Fruit fly (Drosophila melanogaster) whole organism, embryonic: Measurements from ENCODE around the gene sra.
A peak's percentile ranks its signal among the peaks of the same experiment; 100 is the strongest.

Source experiments
- CG12769 ChIP-seq: fragments of 200-800 bp; sonication (Bioruptor generic); optimal IDR thresholded peaks from 2 replicates; lab custom pipeline; 2019; ENCODE audit warnings: missing biosample characterization, mild to moderate bottlenecking, missing genetic modification characterization, moderate library complexity
- CG16813 ChIP-seq: fragments of 200-800 bp; sonication (Bioruptor generic); IDR thresholded peaks from 3 replicates; pipeline ENCODE4 v1.3.6; 2022; ENCODE audit warnings: missing biosample characterization, missing genetic modification characterization; ENCODE audit not compliant: partially characterized antibody
- CG2199 ChIP-seq: fragments of 200-800 bp; sonication (Bioruptor generic); IDR thresholded peaks from 3 replicates; pipeline ENCODE4 v1.3.6; 2022; ENCODE audit warnings: missing biosample characterization, missing genetic modification characterization
- CG34376 ChIP-seq: fragments of 200-800 bp; sonication (Bioruptor generic); optimal IDR thresholded peaks from 2 replicates; lab custom pipeline; 2018; ENCODE audit warnings: missing biosample characterization, mild to moderate bottlenecking, missing genetic modification characterization
- Drgx ChIP-seq: fragments of 200-800 bp; sonication (Bioruptor generic); IDR thresholded peaks from 2 replicates; pipeline ENCODE4 v1.3.6; 2022; ENCODE audit warnings: missing biosample characterization, missing genetic modification characterization
- chm ChIP-seq: fragments of 200-800 bp; sonication (Bioruptor generic); IDR thresholded peaks from 2 replicates; pipeline ENCODE4 v1.3.6; 2022; ENCODE audit warnings: missing biosample characterization, missing genetic modification characterization
- da ChIP-seq: fragments of 200-800 bp; sonication (Bioruptor generic); optimal IDR thresholded peaks from 2 replicates; lab custom pipeline; 2016; ENCODE audit warnings: missing biosample characterization, missing genetic modification characterization
- grn ChIP-seq: fragments of 200-800 bp; sonication (Bioruptor generic); optimal IDR thresholded peaks from 3 replicates; lab custom pipeline; 2017; ENCODE audit warnings: missing biosample characterization, missing genetic modification characterization
- pan ChIP-seq, 4 experiments: fragments of >200 bp in 3 of 4; fragments of 200-800 bp in 1 of 4; sonication (Bioruptor generic) in 1 of 4; optimal IDR thresholded peaks in 3 of 4; IDR thresholded peaks in 1 of 4; 2 replicates each; pipeline versions ENCODE4 v1.3.6 to Lab custom; 2017 to 2022; ENCODE audit warnings: missing biosample characterization in 2 of 4, missing genetic modification characterization in 2 of 4, mixed read lengths in 1 of 4
- psq ChIP-seq: fragments of 200-800 bp; sonication (Bioruptor generic); optimal IDR thresholded peaks from 2 replicates; lab custom pipeline; 2017; ENCODE audit warnings: missing biosample characterization, missing genetic modification characterization
- repo ChIP-seq: fragments of 200-800 bp; sonication (Bioruptor generic); optimal IDR thresholded peaks from 2 replicates; lab custom pipeline; 2016; ENCODE audit warnings: missing biosample characterization, missing genetic modification characterization

dm6 chr3R:16200497-16201019 is 13.8 kb downstream of the sra start:
- TF ChIP-seq da (GFP tag; lab: Kevin White, UChicago) (no peak), psq (no peak), CG2199 (GFP tag; lab: Robert Waterston, UW) (no peak), chm (GFP tag; lab: Robert Waterston, UW) (no peak), CG34376 (GFP tag; lab: Kevin White, UChicago) (peak; percentile 67), CG12769 (tag; lab: Kevin White, UChicago) (no peak), grn (GFP tag; lab: Kevin White, UChicago) (no peak), pan (optimal IDR thresholded peaks at IDR 0.05; lab: Kevin White, UChicago) (no peak), pan (GFP tag; optimal IDR thresholded peaks at IDR 0.05 in 1 of 2, IDR thresholded peaks at IDR 0.05 in 1 of 2) (no peak), CG16813 (GFP tag; lab: Robert Waterston, UW) (no peak), Drgx (GFP tag; lab: Robert Waterston, UW) (no peak), repo (GFP tag; lab: Kevin White, UChicago) (no peak)
